Worm (Caenorhabditis elegans) whole organism, young adult: ENCODE data around the gene K02D3.1.
A peak's percentile ranks its signal among the peaks of the same experiment; 100 is the strongest.

Source experiments
- B0336.3 ChIP-seq: fragments of 200-800 bp; sonication (Bioruptor generic); IDR thresholded peaks from 2 replicates; pipeline ENCODE4 v1.3.6; 2022; ENCODE audit warnings: missing genetic modification characterization, missing compliant biosample characterization
- F22D6.2 ChIP-seq: sonication (generic microtip); optimal IDR thresholded peaks from 2 replicates; lab custom pipeline; 2016; ENCODE audit warnings: mild to moderate bottlenecking, missing genetic modification characterization, missing compliant biosample characterization
- F52B5.7 ChIP-seq: sonication (generic microtip); optimal IDR thresholded peaks from 2 replicates; lab custom pipeline; 2016; ENCODE audit warnings: mild to moderate bottlenecking, missing genetic modification characterization, missing compliant biosample characterization
- F55B11.4 ChIP-seq: sonication (generic microtip); optimal IDR thresholded peaks from 2 replicates; lab custom pipeline; 2016; ENCODE audit warnings: missing compliant biosample characterization, missing genetic modification characterization, borderline replicate concordance; ENCODE audit not compliant: insufficient read depth
- F57A8.1 ChIP-seq: fragments of 200-800 bp; sonication (Bioruptor generic); optimal IDR thresholded peaks from 2 replicates; lab custom pipeline; 2018; ENCODE audit warnings: mild to moderate bottlenecking, missing genetic modification characterization, moderate library complexity, missing compliant biosample characterization
- F57C9.4 ChIP-seq: sonication (generic microtip); optimal IDR thresholded peaks from 2 replicates; lab custom pipeline; 2017; ENCODE audit warnings: mild to moderate bottlenecking, missing genetic modification characterization, missing compliant biosample characterization
- K11D2.4 ChIP-seq: fragments of 200-800 bp; sonication (Bioruptor generic); IDR thresholded peaks from 2 replicates; pipeline ENCODE4 v1.3.6; 2022; ENCODE audit warnings: missing genetic modification reagents, missing genetic modification characterization, missing compliant biosample characterization
- T26A5.8 ChIP-seq: sonication (generic microtip); optimal IDR thresholded peaks from 2 replicates; lab custom pipeline; 2016; ENCODE audit warnings: missing genetic modification characterization, missing compliant biosample characterization
- Y95B8A.8 ChIP-seq: fragments of 200-800 bp; sonication (Bioruptor generic); IDR thresholded peaks from 2 replicates; pipeline ENCODE4 v1.3.6; 2022; ENCODE audit warnings: missing genetic modification reagents, missing genetic modification characterization, missing compliant biosample characterization
- aptf-2 ChIP-seq: fragments of 200-800 bp; sonication (Bioruptor generic); conservative IDR thresholded peaks from 2 replicates; pipeline ENCODE4 v1.3.6; 2022; ENCODE audit warnings: missing genetic modification reagents, missing genetic modification characterization, missing compliant biosample characterization
- athp-1 ChIP-seq: sonication (generic microtip); optimal IDR thresholded peaks from 2 replicates; lab custom pipeline; 2017; ENCODE audit warnings: mild to moderate bottlenecking, missing genetic modification characterization, missing compliant biosample characterization
- attf-3 ChIP-seq: fragments of 200-800 bp; sonication (Bioruptor generic); conservative IDR thresholded peaks from 2 replicates; pipeline ENCODE4 v1.3.6; 2022; ENCODE audit warnings: missing genetic modification reagents, missing genetic modification characterization, missing compliant biosample characterization
- ccch-3 ChIP-seq: fragments of 200-800 bp; sonication (Bioruptor generic); optimal IDR thresholded peaks from 2 replicates; lab custom pipeline; 2018; ENCODE audit warnings: mild to moderate bottlenecking, missing genetic modification characterization, missing compliant biosample characterization
- cebp-2 ChIP-seq: fragments of 200-800 bp; sonication (Bioruptor generic); IDR thresholded peaks from 2 replicates; pipeline ENCODE4 v1.3.6; 2022; ENCODE audit warnings: missing genetic modification characterization, missing compliant biosample characterization
- ceh-27 ChIP-seq: fragments of 200-800 bp; sonication (Bioruptor generic); optimal IDR thresholded peaks from 2 replicates; lab custom pipeline; 2018; ENCODE audit warnings: mild to moderate bottlenecking, missing genetic modification characterization, moderate library complexity, missing compliant biosample characterization
- ceh-40 ChIP-seq: fragments of 200-800 bp; sonication (Bioruptor generic); IDR thresholded peaks from 2 replicates; pipeline ENCODE4 v1.3.6; 2022; ENCODE audit warnings: missing genetic modification characterization, missing compliant biosample characterization
- ceh-58 ChIP-seq: fragments of 200-800 bp; sonication (Bioruptor generic); IDR thresholded peaks from 2 replicates; pipeline ENCODE4 v1.3.6; 2022; ENCODE audit warnings: missing genetic modification characterization, missing compliant biosample characterization
- ceh-79 ChIP-seq: sonication (generic microtip); optimal IDR thresholded peaks from 2 replicates; lab custom pipeline; 2017; ENCODE audit warnings: mild to moderate bottlenecking, missing genetic modification characterization, missing compliant biosample characterization
- chd-7 ChIP-seq: sonication (generic microtip); optimal IDR thresholded peaks from 2 replicates; lab custom pipeline; 2016; ENCODE audit warnings: mild to moderate bottlenecking, missing genetic modification characterization, moderate library complexity, missing compliant biosample characterization
- die-1 ChIP-seq: sonication (generic microtip); optimal IDR thresholded peaks from 2 replicates; lab custom pipeline; 2016; ENCODE audit warnings: missing genotype, mild to moderate bottlenecking, missing genetic modification characterization, missing compliant biosample characterization
- dpff-1 ChIP-seq: sonication (generic microtip); optimal IDR thresholded peaks from 2 replicates; lab custom pipeline; 2017; ENCODE audit warnings: mild to moderate bottlenecking, missing genetic modification characterization, missing compliant biosample characterization
- dpl-1 ChIP-seq: fragments of 150-350 bp; optimal IDR thresholded peaks from 2 replicates; lab custom pipeline; 2014; ENCODE audit warnings: missing biosample characterization, missing genetic modification reagents, missing genetic modification characterization
- efl-1 ChIP-seq: fragments of 150-350 bp; optimal IDR thresholded peaks from 2 replicates; lab custom pipeline; 2014; ENCODE audit warnings: missing biosample characterization, missing genetic modification reagents, missing genetic modification characterization
- egl-44 ChIP-seq: fragments of 200-800 bp; sonication (Bioruptor generic); IDR thresholded peaks from 2 replicates; pipeline ENCODE4 v1.3.6; 2022; ENCODE audit warnings: missing genetic modification reagents, missing genetic modification characterization, missing compliant biosample characterization
- fkh-3 ChIP-seq: sonication (generic microtip); optimal IDR thresholded peaks from 2 replicates; lab custom pipeline; 2016; ENCODE audit warnings: mild to moderate bottlenecking, missing genetic modification characterization, missing compliant biosample characterization
- gei-17 ChIP-seq: fragments of 200-800 bp; sonication (Bioruptor generic); optimal IDR thresholded peaks from 2 replicates; lab custom pipeline; 2018; ENCODE audit warnings: mild to moderate bottlenecking, missing genetic modification characterization, missing compliant biosample characterization
- hmg-1.2 ChIP-seq: fragments of 200-800 bp; sonication (Bioruptor generic); IDR thresholded peaks from 2 replicates; pipeline ENCODE4 v1.3.6; 2022; ENCODE audit warnings: missing genetic modification reagents, missing genetic modification characterization, missing compliant biosample characterization
- hmg-20 ChIP-seq: fragments of 200-800 bp; sonication (Bioruptor generic); IDR thresholded peaks from 2 replicates; pipeline ENCODE4 v1.3.6; 2022; ENCODE audit warnings: missing genetic modification reagents, missing genetic modification characterization, missing compliant biosample characterization
- hrde-1 ChIP-seq: sonication (generic microtip); optimal IDR thresholded peaks from 2 replicates; lab custom pipeline; 2016; ENCODE audit warnings: missing genetic modification characterization, mild to moderate bottlenecking, missing compliant biosample characterization, moderate library complexity, missing genotype, missing genetic modification reagents, borderline replicate concordance
- hsf-1 ChIP-seq: fragments of 200-800 bp; sonication (Bioruptor generic); IDR thresholded peaks from 2 replicates; pipeline ENCODE4 v1.3.6; 2022; ENCODE audit warnings: missing genetic modification reagents, missing genetic modification characterization, missing compliant biosample characterization
- lir-1 ChIP-seq: fragments of 200-800 bp; sonication (Bioruptor generic); conservative IDR thresholded peaks from 2 replicates; pipeline ENCODE4 v1.3.6; 2022; ENCODE audit warnings: missing genetic modification reagents, missing genetic modification characterization, missing compliant biosample characterization
- madf-3 ChIP-seq: fragments of 200-800 bp; sonication (Bioruptor generic); IDR thresholded peaks from 2 replicates; pipeline ENCODE4 v1.3.6; 2022; ENCODE audit warnings: missing genetic modification reagents, missing genetic modification characterization, missing compliant biosample characterization
- mes-4 ChIP-seq: sonication (generic microtip); optimal IDR thresholded peaks from 2 replicates; lab custom pipeline; 2016; ENCODE audit warnings: missing genotype, missing genetic modification characterization, missing compliant biosample characterization
- nhr-80 ChIP-seq: sonication (generic microtip); optimal IDR thresholded peaks from 2 replicates; lab custom pipeline; 2016; ENCODE audit warnings: missing genetic modification characterization, missing compliant biosample characterization
- nhr-90 ChIP-seq: sonication (generic microtip); optimal IDR thresholded peaks from 2 replicates; lab custom pipeline; 2016; ENCODE audit warnings: missing genotype, mild to moderate bottlenecking, missing genetic modification characterization, missing compliant biosample characterization
- rcor-1 ChIP-seq: fragments of 200-800 bp; sonication (Bioruptor generic); IDR thresholded peaks from 2 replicates; pipeline ENCODE4 v1.3.6; 2022; ENCODE audit warnings: missing genetic modification reagents, missing genetic modification characterization, missing compliant biosample characterization
- rpc-1 ChIP-seq, 2 experiments: fragments of 150-350 bp in 1 of 2; sonication (generic microtip) in 1 of 2; optimal IDR thresholded peaks; 2 replicates each; lab custom pipeline; 2014 to 2018; ENCODE audit warnings: missing biosample characterization in 1 of 2, missing genetic modification characterization in 1 of 2, missing genetic modification reagents in 1 of 2, missing genotype in 1 of 2
- sea-2 ChIP-seq: fragments of 200-800 bp; sonication (Bioruptor generic); IDR thresholded peaks from 2 replicates; pipeline ENCODE4 v1.3.6; 2022; ENCODE audit warnings: missing genetic modification characterization, missing compliant biosample characterization
- snpc-1.1 ChIP-seq: sonication (generic microtip); optimal IDR thresholded peaks from 2 replicates; lab custom pipeline; 2017; ENCODE audit warnings: missing genetic modification characterization, mild to moderate bottlenecking, missing compliant biosample characterization, antibody characterized with exemption, moderate library complexity, missing genotype, missing genetic modification reagents; ENCODE audit not compliant: insufficient read depth
- snpc-1.3 ChIP-seq: sonication (generic microtip); optimal IDR thresholded peaks from 2 replicates; lab custom pipeline; 2017; ENCODE audit warnings: missing genetic modification characterization, mild to moderate bottlenecking, missing compliant biosample characterization, antibody characterized with exemption, moderate library complexity, missing genotype, missing genetic modification reagents; ENCODE audit not compliant: insufficient read depth
- snpc-4 ChIP-seq, 5 experiments: fragments of 150-350 bp in 1 of 5; sonication (generic microtip) in 4 of 5; optimal IDR thresholded peaks; 2 replicates each; lab custom pipeline; 2014 to 2018; ENCODE audit warnings: missing genetic modification characterization in 5 of 5, missing biosample characterization in 3 of 5, antibody characterized with exemption in 2 of 5, mild to moderate bottlenecking in 2 of 5, missing compliant biosample characterization in 2 of 5, missing genotype in 2 of 5, moderate library complexity in 2 of 5, missing genetic modification reagents in 1 of 5
- tbp1 ChIP-seq: fragments of 200-800 bp; sonication (Bioruptor generic); optimal IDR thresholded peaks from 2 replicates; lab custom pipeline; 2018; ENCODE audit warnings: mild to moderate bottlenecking, missing genetic modification characterization, missing compliant biosample characterization
- unc-130 ChIP-seq: sonication (generic microtip); optimal IDR thresholded peaks from 2 replicates; lab custom pipeline; 2016; ENCODE audit warnings: missing genetic modification reagents, missing genetic modification characterization, missing compliant biosample characterization
- unc-62 ChIP-seq: fragments of 150-350 bp; optimal IDR thresholded peaks from 2 replicates; lab custom pipeline; 2014; ENCODE audit warnings: missing biosample characterization, missing genetic modification reagents, missing genetic modification characterization
- xnd-1 ChIP-seq: sonication (generic microtip); optimal IDR thresholded peaks from 2 replicates; lab custom pipeline; 2016; ENCODE audit warnings: missing genotype, missing genetic modification reagents, missing genetic modification characterization, missing compliant biosample characterization
- zfh-2 ChIP-seq: fragments of 200-800 bp; sonication (Bioruptor generic); conservative IDR thresholded peaks from 2 replicates; pipeline ENCODE4 v1.3.6; 2022; ENCODE audit warnings: missing genetic modification reagents, missing genetic modification characterization, missing compliant biosample characterization
- zim-3 ChIP-seq: sonication (generic microtip); optimal IDR thresholded peaks from 2 replicates; lab custom pipeline; 2017; ENCODE audit warnings: mild to moderate bottlenecking, missing genetic modification characterization, moderate library complexity, missing compliant biosample characterization
- ztf-18 ChIP-seq: sonication (generic microtip); optimal IDR thresholded peaks from 2 replicates; lab custom pipeline; 2016; ENCODE audit warnings: missing genotype, mild to moderate bottlenecking, missing genetic modification characterization, missing compliant biosample characterization
- ztf-26 ChIP-seq: sonication (generic microtip); optimal IDR thresholded peaks from 2 replicates; lab custom pipeline; 2017; ENCODE audit warnings: missing genetic modification characterization, missing compliant biosample characterization

K02D3.1 gene

ce11 chrX:13675444-13675843 lies 31.3 kb upstream of the K02D3.1 start:
- TF ChIP-seq lir-1 (no peak), rcor-1 (GFP tag; lab: Robert Waterston, UW) (no peak), snpc-4 (GFP tag; optimal IDR thresholded peaks at IDR 0.05; lab: Kevin White, UChicago) (no peak), snpc-4 (tag; optimal IDR thresholded peaks at IDR 0.05; lab: Kevin White, UChicago) (no peak), hmg-1.2 (GFP tag; lab: Robert Waterston, UW) (peak; percentile 71; the same call in 1 of the 2 replicates), ceh-58 (GFP tag; lab: Robert Waterston, UW) (no peak), madf-3 (no peak), efl-1 (GFP tag; lab: Kevin White, UChicago) (peak; percentile 29), K11D2.4 (GFP tag; lab: Robert Waterston, UW) (no peak), hsf-1 (GFP tag; lab: Robert Waterston, UW) (no peak), mes-4 (tag; lab: Kevin White, UChicago) (no peak), nhr-90 (tag; lab: Kevin White, UChicago) (no peak), ceh-79 (tag; lab: Kevin White, UChicago) (no peak), gei-17 (no peak), cebp-2 (no peak), ceh-27 (GFP tag; lab: Kevin White, UChicago) (peak; percentile 8), chd-7 (peak; percentile 35), fkh-3 (tag; lab: Kevin White, UChicago) (no peak), F57C9.4 (tag; lab: Kevin White, UChicago) (no peak), nhr-80 (tag; lab: Kevin White, UChicago) (peak; percentile 74), sea-2 (GFP tag; lab: Robert Waterston, UW) (no peak), aptf-2 (no peak), unc-130 (GFP tag; lab: Kevin White, UChicago) (no peak), dpff-1 (tag; lab: Kevin White, UChicago) (no peak), rpc-1 (optimal IDR thresholded peaks at IDR 0.05; lab: Kevin White, UChicago) (no peak), rpc-1 (tag; optimal IDR thresholded peaks at IDR 0.05; lab: Kevin White, UChicago) (no peak), hmg-20 (GFP tag; lab: Robert Waterston, UW) (no peak), zim-3 (tag; lab: Kevin White, UChicago) (no peak), F55B11.4 (tag; lab: Kevin White, UChicago) (no peak), zfh-2 (GFP tag; lab: Robert Waterston, UW) (peak; percentile 88), ztf-26 (tag; lab: Kevin White, UChicago) (no peak), attf-3 (GFP tag; lab: Robert Waterston, UW) (no peak), ccch-3 (GFP tag; lab: Kevin White, UChicago) (no peak), F52B5.7 (tag; lab: Kevin White, UChicago) (no peak), snpc-1.1 (tag; lab: Kevin White, UChicago) (no peak), hrde-1 (no peak), T26A5.8 (tag; lab: Kevin White, UChicago) (no peak), xnd-1 (tag; lab: Kevin White, UChicago) (no peak), B0336.3 (GFP tag; lab: Robert Waterston, UW) (peak; percentile 58; the same call in 1 of the 2 replicates), athp-1 (tag; lab: Kevin White, UChicago) (no peak), Y95B8A.8 (GFP tag; lab: Robert Waterston, UW) (no peak), ceh-40 (GFP tag; lab: Robert Waterston, UW) (no peak), ztf-18 (tag; lab: Kevin White, UChicago) (peak; percentile 6), dpl-1 (GFP tag; lab: Kevin White, UChicago) (no peak), F22D6.2 (tag; lab: Kevin White, UChicago) (no peak), unc-62 (GFP tag; lab: Kevin White, UChicago) (peak; percentile 21), die-1 (tag; lab: Kevin White, UChicago) (peak; percentile 10), snpc-1.3 (tag; lab: Kevin White, UChicago) (no peak), tbp1 (GFP tag; lab: Kevin White, UChicago) (peak; percentile 28), F57A8.1 (GFP tag; lab: Kevin White, UChicago) (no peak), egl-44 (GFP tag; lab: Robert Waterston, UW) (peak; percentile 62; the same call in 1 of the 2 replicates)
